Worm (Caenorhabditis elegans) whole organism, early embryonic: ENCODE data around the gene ZC262.4.

ENCODE experiments used
- B0310.2 ChIP-seq: sonication (generic microtip); optimal IDR thresholded peaks from 2 replicates; lab custom pipeline; 2016; ENCODE audit warnings: mild to moderate bottlenecking, missing genetic modification characterization, missing compliant biosample characterization
- F13C5.2 ChIP-seq: sonication (generic microtip); optimal IDR thresholded peaks from 2 replicates; lab custom pipeline; 2017; ENCODE audit warnings: mild to moderate bottlenecking, missing genetic modification characterization, inconsistent platforms, missing compliant biosample characterization
- aly-1 ChIP-seq: sonication (generic microtip); optimal IDR thresholded peaks from 2 replicates; lab custom pipeline; 2016; ENCODE audit warnings: missing genetic modification characterization, missing compliant biosample characterization
- ama-1 ChIP-seq: fragments of 150-350 bp; optimal IDR thresholded peaks from 2 replicates; lab custom pipeline; 2014
- ceh-13 ChIP-seq: fragments of 200-800 bp; sonication (Bioruptor generic); optimal IDR thresholded peaks from 2 replicates; lab custom pipeline; 2018; ENCODE audit warnings: mild to moderate bottlenecking, missing genetic modification characterization, missing compliant biosample characterization
- ets-7 ChIP-seq: sonication (generic microtip); optimal IDR thresholded peaks from 2 replicates; lab custom pipeline; 2016; ENCODE audit warnings: missing genotype, missing genetic modification characterization, missing compliant biosample characterization
- flt-1 ChIP-seq: fragments of 200-800 bp; sonication (Bioruptor generic); IDR thresholded peaks from 2 replicates; pipeline ENCODE4 v1.3.6; 2022; ENCODE audit warnings: missing genetic modification characterization, missing compliant biosample characterization
- hmg-4 ChIP-seq: fragments of 200-800 bp; sonication (Bioruptor generic); optimal IDR thresholded peaks from 2 replicates; lab custom pipeline; 2018; ENCODE audit warnings: mild to moderate bottlenecking, missing genetic modification characterization, missing compliant biosample characterization
- hnd-1 ChIP-seq: sonication (generic microtip); optimal IDR thresholded peaks from 2 replicates; lab custom pipeline; 2016; ENCODE audit warnings: missing genetic modification characterization, missing compliant biosample characterization
- pes-1 ChIP-seq: fragments of 200-800 bp; sonication (Bioruptor generic); IDR thresholded peaks from 2 replicates; pipeline ENCODE4 v1.3.6; 2022; ENCODE audit warnings: missing genetic modification reagents, missing genetic modification characterization, missing compliant biosample characterization
- scrt-1 ChIP-seq: fragments of 200-800 bp; sonication (Bioruptor generic); IDR thresholded peaks from 2 replicates; pipeline ENCODE4 v1.3.6; 2022; ENCODE audit warnings: missing genetic modification characterization, missing compliant biosample characterization
- sea-1 ChIP-seq: fragments of 200-800 bp; sonication (Bioruptor generic); conservative IDR thresholded peaks from 2 replicates; pipeline ENCODE4 v1.3.6; 2022; ENCODE audit warnings: missing genetic modification characterization, missing compliant biosample characterization
- tbx-11 ChIP-seq: fragments of 200-800 bp; sonication (Bioruptor generic); IDR thresholded peaks from 2 replicates; pipeline ENCODE4 v1.3.6; 2022; ENCODE audit warnings: missing genetic modification characterization, missing compliant biosample characterization
- tbx-37 ChIP-seq: fragments of 200-800 bp; sonication (Bioruptor generic); conservative IDR thresholded peaks from 2 replicates; pipeline ENCODE4 v1.3.6; 2022; ENCODE audit warnings: missing genetic modification reagents, missing genetic modification characterization, missing compliant biosample characterization

DNA sequence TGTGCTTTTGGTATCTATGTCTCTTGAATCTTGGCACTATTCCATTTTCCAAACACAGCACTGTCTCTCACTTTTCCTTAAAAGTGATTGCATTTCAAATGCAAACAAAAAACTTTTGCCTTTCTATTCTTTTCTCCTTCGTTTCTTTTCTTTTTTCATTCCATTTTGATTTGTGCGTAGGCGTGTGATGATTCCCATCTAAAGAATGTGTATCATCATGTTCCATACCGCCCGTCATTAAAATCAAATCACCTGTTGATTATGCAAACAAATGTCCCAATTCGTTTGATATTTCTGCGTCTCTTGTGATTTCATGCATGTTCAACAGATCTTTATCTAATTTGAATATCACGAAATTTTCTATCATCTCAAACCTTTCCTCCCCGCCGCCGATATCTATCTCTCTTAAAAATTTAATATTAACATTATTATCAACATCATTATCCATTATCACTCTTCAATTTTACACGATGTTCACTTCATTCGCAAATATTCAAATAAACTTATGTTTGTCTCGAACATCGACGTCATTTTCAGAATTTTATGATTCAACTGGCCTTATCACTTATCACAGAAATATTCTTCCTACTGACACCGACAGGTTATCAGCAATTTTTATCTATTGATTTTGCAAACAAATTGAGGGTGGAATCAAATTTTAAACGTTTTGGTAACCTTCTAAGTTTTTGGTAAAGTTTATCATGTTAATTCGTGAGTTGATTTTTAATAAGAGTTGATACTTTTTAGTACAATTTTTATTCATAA is 42.9 kb downstream of the ZC262.4 start:
- TF ChIP-seq tbx-11 (GFP tag; lab: Robert Waterston, UW) (no peak), ama-1 (lab: Kevin White, UChicago) (no peak), hnd-1 (tag; lab: Kevin White, UChicago) (no peak), pes-1 (no peak), flt-1 (no peak), F13C5.2 (no peak), scrt-1 (GFP tag; lab: Robert Waterston, UW) (no peak), B0310.2 (tag; lab: Kevin White, UChicago) (no peak), hmg-4 (GFP tag; lab: Kevin White, UChicago) (no peak), ceh-13 (GFP tag; lab: Kevin White, UChicago) (no peak), sea-1 (no peak), tbx-37 (GFP tag; lab: Robert Waterston, UW) (no peak), aly-1 (tag; lab: Kevin White, UChicago) (no peak), ets-7 (tag; lab: Kevin White, UChicago) (no peak)
